Worm (Caenorhabditis elegans) whole organism, mixed stage, embryonic: ENCODE data around the gene mdt-27.

Experiments
- M03D4.4 ChIP-seq: sonication (generic microtip); optimal IDR thresholded peaks from 2 replicates; lab custom pipeline; 2017; ENCODE audit warnings: mild to moderate bottlenecking, missing genetic modification characterization, missing compliant biosample characterization
- bed-3 ChIP-seq: fragments of 200-800 bp; sonication (Bioruptor generic); optimal IDR thresholded peaks from 3 replicates; lab custom pipeline; 2018; ENCODE audit warnings: mild to moderate bottlenecking, missing genetic modification characterization, moderate library complexity, missing compliant biosample characterization
- blmp-1 ChIP-seq: fragments of 150-350 bp; optimal IDR thresholded peaks from 2 replicates; lab custom pipeline; 2014; ENCODE audit warnings: missing biosample characterization, missing genetic modification characterization
- ceh-39 ChIP-seq: fragments of 150-350 bp; optimal IDR thresholded peaks from 2 replicates; lab custom pipeline; 2014; ENCODE audit warnings: missing biosample characterization, missing genetic modification characterization
- ceh-43 ChIP-seq: fragments of 200-800 bp; sonication (Bioruptor generic); optimal IDR thresholded peaks from 2 replicates; lab custom pipeline; 2018; ENCODE audit warnings: mild to moderate bottlenecking, missing genetic modification characterization, moderate library complexity, missing compliant biosample characterization
- ceh-83 ChIP-seq: fragments of 200-800 bp; sonication (Bioruptor generic); optimal IDR thresholded peaks from 2 replicates; lab custom pipeline; 2018; ENCODE audit warnings: mild to moderate bottlenecking, missing genetic modification characterization, missing compliant biosample characterization
- ces-1 ChIP-seq: fragments of 150-350 bp; optimal IDR thresholded peaks from 2 replicates; lab custom pipeline; 2014; ENCODE audit warnings: missing biosample characterization, missing genetic modification reagents, missing genetic modification characterization
- cnd-1 ChIP-seq: fragments of 200-800 bp; sonication (Bioruptor generic); optimal IDR thresholded peaks from 2 replicates; lab custom pipeline; 2018; ENCODE audit warnings: mild to moderate bottlenecking, missing genetic modification characterization, missing compliant biosample characterization
- drap-1 ChIP-seq: fragments of 200-800 bp; sonication (Bioruptor generic); optimal IDR thresholded peaks from 3 replicates; lab custom pipeline; 2018; ENCODE audit warnings: mild to moderate bottlenecking, missing genetic modification characterization, missing compliant biosample characterization
- elt-1 ChIP-seq: sonication (generic microtip); optimal IDR thresholded peaks from 2 replicates; lab custom pipeline; 2017; ENCODE audit warnings: missing genetic modification characterization, mild to moderate bottlenecking, missing compliant biosample characterization, antibody characterized with exemption, moderate library complexity, borderline replicate concordance; ENCODE audit not compliant: insufficient read depth
- elt-3 ChIP-seq: fragments of 150-350 bp; optimal IDR thresholded peaks from 2 replicates; lab custom pipeline; 2014; ENCODE audit warnings: missing biosample characterization, missing genetic modification characterization
- flh-1 ChIP-seq: fragments of 200-800 bp; sonication (Bioruptor generic); optimal IDR thresholded peaks from 2 replicates; lab custom pipeline; 2018; ENCODE audit warnings: mild to moderate bottlenecking, missing genetic modification characterization, moderate library complexity, missing compliant biosample characterization
- ham-2 ChIP-seq: fragments of 200-800 bp; sonication (Bioruptor generic); optimal IDR thresholded peaks from 2 replicates; lab custom pipeline; 2018; ENCODE audit warnings: mild to moderate bottlenecking, missing genetic modification characterization, missing compliant biosample characterization
- hlh-1 ChIP-seq: fragments of 150-350 bp; optimal IDR thresholded peaks from 2 replicates; lab custom pipeline; 2014; ENCODE audit warnings: missing biosample characterization, missing genetic modification reagents, missing genetic modification characterization
- lin-13 ChIP-seq: fragments of 150-350 bp; optimal IDR thresholded peaks from 2 replicates; lab custom pipeline; 2014; ENCODE audit warnings: missing biosample characterization, missing genetic modification characterization
- lin-32 ChIP-seq: fragments of 200-800 bp; sonication (Bioruptor generic); optimal IDR thresholded peaks from 2 replicates; lab custom pipeline; 2018; ENCODE audit warnings: mild to moderate bottlenecking, missing genetic modification characterization, missing compliant biosample characterization
- lsy-2 ChIP-seq: fragments of 150-350 bp; optimal IDR thresholded peaks from 2 replicates; lab custom pipeline; 2014; ENCODE audit warnings: missing biosample characterization, missing genetic modification characterization
- mab-5 ChIP-seq: fragments of 150-350 bp; optimal IDR thresholded peaks from 2 replicates; lab custom pipeline; 2014; ENCODE audit warnings: missing biosample characterization, missing genetic modification characterization
- mep-1 ChIP-seq: fragments of 150-350 bp; optimal IDR thresholded peaks from 2 replicates; lab custom pipeline; 2017; ENCODE audit warnings: missing biosample characterization, missing genetic modification reagents, missing genetic modification characterization, inconsistent platforms
- mls-2 ChIP-seq: sonication (generic microtip); optimal IDR thresholded peaks from 2 replicates; lab custom pipeline; 2016; ENCODE audit warnings: mild to moderate bottlenecking, missing genetic modification characterization, moderate library complexity, missing compliant biosample characterization
- nhr-12 ChIP-seq: fragments of 150-350 bp; optimal IDR thresholded peaks from 2 replicates; lab custom pipeline; 2014; ENCODE audit warnings: missing biosample characterization, missing genetic modification characterization
- nhr-2 ChIP-seq: fragments of 150-350 bp; optimal IDR thresholded peaks from 2 replicates; lab custom pipeline; 2014; ENCODE audit warnings: missing biosample characterization, missing genetic modification characterization
- nhr-237 ChIP-seq: fragments of 150-350 bp; optimal IDR thresholded peaks from 2 replicates; lab custom pipeline; 2014; ENCODE audit warnings: missing biosample characterization, missing genetic modification characterization
- nhr-28 ChIP-seq: fragments of 150-350 bp; optimal IDR thresholded peaks from 2 replicates; lab custom pipeline; 2014; ENCODE audit warnings: missing biosample characterization, missing genetic modification characterization
- nhr-76 ChIP-seq: sonication (generic microtip); optimal IDR thresholded peaks from 2 replicates; lab custom pipeline; 2017; ENCODE audit warnings: missing biosample characterization, missing genetic modification characterization
- pha-4 ChIP-seq: fragments of 150-350 bp; optimal IDR thresholded peaks from 2 replicates; lab custom pipeline; 2018; ENCODE audit warnings: missing biosample characterization, missing genetic modification reagents, missing genetic modification characterization
- sem-2 ChIP-seq: fragments of 200-800 bp; sonication (Bioruptor generic); optimal IDR thresholded peaks from 2 replicates; lab custom pipeline; 2018; ENCODE audit warnings: mild to moderate bottlenecking, missing genetic modification characterization, missing compliant biosample characterization
- unc-120 ChIP-seq: sonication (generic microtip); optimal IDR thresholded peaks from 2 replicates; lab custom pipeline; 2017; ENCODE audit warnings: missing genetic modification characterization, missing compliant biosample characterization; ENCODE audit not compliant: poor library complexity, severe bottlenecking
- unc-39 ChIP-seq: fragments of 150-350 bp; optimal IDR thresholded peaks from 2 replicates; lab custom pipeline; 2014; ENCODE audit warnings: missing biosample characterization, missing genetic modification characterization
- unc-62 ChIP-seq: fragments of 150-350 bp; optimal IDR thresholded peaks from 2 replicates; lab custom pipeline; 2014; ENCODE audit warnings: missing biosample characterization, missing genetic modification reagents, missing genetic modification characterization
- zip-8 ChIP-seq: fragments of 150-350 bp; optimal IDR thresholded peaks from 2 replicates; lab custom pipeline; 2014; ENCODE audit warnings: missing biosample characterization, missing genetic modification characterization

Gene mdt-27

DNA sequence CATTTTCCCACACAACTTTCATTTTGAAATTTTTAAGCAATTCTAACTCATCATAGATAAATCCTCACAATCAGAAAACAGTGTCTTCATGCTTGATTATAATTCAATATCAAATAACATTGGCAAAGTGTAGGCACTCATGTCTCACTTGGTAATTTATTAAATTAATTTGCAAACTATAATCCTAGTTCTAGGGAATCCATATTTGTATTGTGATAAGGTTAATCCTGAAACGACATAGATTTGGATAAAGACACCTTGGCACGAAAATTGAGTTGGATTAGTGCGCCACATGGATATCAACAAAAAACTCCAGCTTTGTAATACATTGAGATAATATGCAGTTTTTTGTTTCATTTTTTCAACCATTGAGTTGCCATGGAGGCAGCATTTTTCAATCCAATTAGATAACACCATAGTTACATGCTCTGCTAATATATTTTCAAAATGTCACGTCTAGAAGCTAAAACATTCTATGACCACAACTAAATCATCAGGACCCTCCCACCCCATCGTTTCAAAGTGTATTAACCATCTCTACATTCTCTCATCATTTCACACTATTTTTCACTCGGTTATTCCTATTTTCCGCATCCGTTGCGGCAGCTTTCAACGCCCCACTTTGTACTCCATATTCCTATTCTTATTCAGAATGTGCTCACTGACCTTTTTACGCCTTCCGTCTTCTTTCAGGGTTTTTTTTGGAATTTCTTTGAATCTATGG is 29.6 kb downstream of the mdt-27 start:
- TF ChIP-seq unc-39 (tag; lab: Kevin White, UChicago), result no peak
- TF ChIP-seq ces-1, result peak; percentile 78
- TF ChIP-seq lin-32 (GFP tag; lab: Kevin White, UChicago), result no peak
- TF ChIP-seq ceh-39 (tag; lab: Kevin White, UChicago), result no peak

DNA sequence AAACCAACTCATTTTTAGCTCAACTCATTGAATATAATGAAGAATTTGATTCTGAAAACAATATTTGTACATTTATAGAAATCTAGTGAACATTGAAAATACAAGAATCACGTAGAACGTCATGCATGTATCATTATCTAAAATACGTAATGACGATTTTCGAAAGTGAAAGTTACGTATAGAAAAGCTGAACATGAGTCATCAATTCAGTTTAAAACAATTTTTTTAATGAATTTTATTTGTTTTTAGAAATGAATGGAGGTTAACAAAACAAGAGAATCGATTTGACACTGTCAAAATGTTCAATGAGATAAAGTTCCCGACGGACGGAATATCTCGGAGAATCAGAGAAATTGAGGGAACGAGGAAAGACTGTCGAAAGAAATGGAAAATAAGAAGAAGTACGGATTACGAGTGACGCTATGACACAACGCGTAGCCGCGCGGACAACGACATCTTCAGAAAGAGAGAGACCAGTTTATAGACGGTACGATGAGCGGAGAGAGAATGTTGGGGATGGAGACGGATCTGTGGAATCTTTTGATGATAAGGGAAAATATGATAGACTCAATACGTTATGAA is 31.7 kb downstream of the mdt-27 start, which contains the start of gene ptr-1:
Gene ptr-1, minus strand, starts transcription at position 51 of the 582 bp plus-strand sequence.
- TF ChIP-seq cnd-1 (tag; lab: Kevin White, UChicago), result no peak
- peak; percentile 32 for TF ChIP-seq blmp-1
- no peak for TF ChIP-seq elt-1 (tag; lab: Kevin White, UChicago)
- no peak for TF ChIP-seq nhr-28 (tag; lab: Kevin White, UChicago)
- TF ChIP-seq ham-2 (GFP tag; lab: Kevin White, UChicago), result peak; percentile 13
- no peak for TF ChIP-seq mab-5 (tag; lab: Kevin White, UChicago)
- TF ChIP-seq drap-1 (GFP tag; lab: Kevin White, UChicago), result no peak
- no peak for TF ChIP-seq lsy-2 (tag; lab: Kevin White, UChicago)
- no peak for TF ChIP-seq zip-8 (tag; lab: Kevin White, UChicago)
- TF ChIP-seq, all 35 proteins: peak for 2

DNA sequence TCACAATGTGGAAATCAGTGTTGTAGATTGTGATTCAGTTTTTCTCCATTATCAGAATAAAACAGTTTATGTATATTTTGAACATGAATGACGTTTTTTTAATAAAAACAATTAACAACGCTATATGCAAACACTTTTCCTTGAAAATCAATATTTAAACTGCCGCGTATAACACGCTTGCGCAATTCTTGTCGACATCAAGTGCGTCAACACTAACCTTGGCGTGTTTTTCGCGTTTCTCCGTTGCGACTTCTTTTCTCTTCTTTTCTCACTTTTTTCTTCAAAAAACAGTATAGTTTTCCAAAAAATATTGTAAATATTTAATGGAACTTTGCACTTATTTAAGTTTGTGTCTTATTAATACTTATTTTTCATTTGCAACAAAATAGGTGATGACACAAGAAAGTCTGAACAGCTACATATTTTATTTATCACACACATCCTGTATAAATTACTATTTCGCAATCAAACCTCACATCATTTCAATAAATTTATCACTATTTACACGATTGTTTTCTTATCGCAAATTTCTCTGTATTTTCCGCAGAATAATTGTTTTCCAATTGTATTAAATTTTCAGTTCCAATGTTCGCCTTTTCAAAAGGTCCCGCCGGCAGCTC is 38.1 kb downstream of the mdt-27 start, which contains the start of gene spas-1:
Gene spas-1, plus strand, starts transcription at position 572 of the 620 bp plus-strand sequence.
- TF ChIP-seq unc-62 (peak; percentile 38), lin-13 (tag; lab: Kevin White, UChicago) (peak; percentile 78), nhr-2 (tag; lab: Kevin White, UChicago) (peak; percentile 15), pha-4 (tag; lab: Kevin White, UChicago) (peak; percentile 84), ham-2 (GFP tag; lab: Kevin White, UChicago) (no peak), drap-1 (GFP tag; lab: Kevin White, UChicago) (peak; percentile 34), ceh-43 (peak; percentile 56), lin-32 (GFP tag; lab: Kevin White, UChicago) (peak; percentile 42), elt-3 (tag; lab: Kevin White, UChicago) (no peak), M03D4.4 (tag; lab: Kevin White, UChicago) (peak; percentile 60), mep-1 (peak; percentile 93), mls-2 (tag; lab: Kevin White, UChicago) (peak; percentile 32), zip-8 (tag; lab: Kevin White, UChicago) (peak; percentile 62), nhr-237 (peak; percentile 86), unc-120 (tag; lab: Kevin White, UChicago) (no peak), nhr-76 (tag; lab: Kevin White, UChicago) (no peak), lsy-2 (tag; lab: Kevin White, UChicago) (no peak)

- TF ChIP-seq pha-4 (tag; lab: Kevin White, UChicago) (no peak), sem-2 (GFP tag; lab: Kevin White, UChicago) (no peak), bed-3 (GFP tag; lab: Kevin White, UChicago) (no peak), nhr-28 (tag; lab: Kevin White, UChicago) (no peak), hlh-1 (no peak), elt-3 (tag; lab: Kevin White, UChicago) (no peak), lin-32 (GFP tag; lab: Kevin White, UChicago) (no peak), ces-1 (no peak), flh-1 (no peak), zip-8 (tag; lab: Kevin White, UChicago) (no peak), mep-1 (no peak), ceh-83 (no peak), nhr-76 (tag; lab: Kevin White, UChicago) (no peak), unc-62 (no peak), nhr-12 (no peak), unc-120 (tag; lab: Kevin White, UChicago) (no peak)
- TF ChIP-seq, all 35 proteins: peak for 0
These were observed 39.7 kb downstream of the mdt-27 start, which contains the start of gene pqn-16 for ce11 chrV:9173789-9174188. Gene pqn-16 (plus strand): TSS chrV:9174089.
